Worm (Caenorhabditis elegans) whole organism, L1 larva: ENCODE measurements around the gene lgc-31.
A peak's percentile ranks its signal among the peaks of the same experiment; 100 is the strongest.

Experiments
- C16A3.4 ChIP-seq: fragments of 150-350 bp; optimal IDR thresholded peaks from 2 replicates; lab custom pipeline; 2014; ENCODE audit warnings: missing biosample characterization, missing genetic modification characterization
- C34B4.2 ChIP-seq: sonication (generic microtip); optimal IDR thresholded peaks from 2 replicates; lab custom pipeline; 2017; ENCODE audit warnings: mild to moderate bottlenecking, missing genetic modification characterization, missing compliant biosample characterization
- aha-1 ChIP-seq: fragments of 150-350 bp; optimal IDR thresholded peaks from 2 replicates; lab custom pipeline; 2014; ENCODE audit warnings: missing biosample characterization, missing genetic modification characterization
- aly-2 ChIP-seq: fragments of 150-350 bp; optimal IDR thresholded peaks from 2 replicates; lab custom pipeline; 2014; ENCODE audit warnings: missing biosample characterization, missing genetic modification characterization
- blmp-1 ChIP-seq: fragments of 150-350 bp; optimal IDR thresholded peaks from 2 replicates; lab custom pipeline; 2014; ENCODE audit warnings: missing biosample characterization, missing genetic modification characterization
- ceh-63 ChIP-seq: fragments of 200-800 bp; sonication (Bioruptor generic); optimal IDR thresholded peaks from 2 replicates; lab custom pipeline; 2018; ENCODE audit warnings: mild to moderate bottlenecking, missing genetic modification characterization, missing compliant biosample characterization
- ceh-82 ChIP-seq, 3 experiments: fragments of 150-350 bp in 1 of 3; sonication (generic microtip) in 2 of 3; optimal IDR thresholded peaks; 2 replicates each; lab custom pipeline; 2014 to 2017; ENCODE audit warnings: missing biosample characterization in 3 of 3, missing genetic modification characterization in 3 of 3
- dpl-1 ChIP-seq, 3 experiments: fragments of 150-350 bp in 2 of 3; sonication (generic microtip) in 1 of 3; optimal IDR thresholded peaks; 2 replicates each; lab custom pipeline; 2014 to 2017; ENCODE audit warnings: missing biosample characterization in 3 of 3, missing genetic modification characterization in 3 of 3, missing genetic modification reagents in 3 of 3
- efl-1 ChIP-seq, 4 experiments: fragments of 150-350 bp; optimal IDR thresholded peaks in 3 of 4; peaks in 1 of 4; 1 replicate in 1 of 4; 2 replicates in 3 of 4; lab custom pipeline; 2014; ENCODE audit warnings: missing biosample characterization in 2 of 4, missing genetic modification characterization in 2 of 4, missing genetic modification reagents in 2 of 4
- egl-13 ChIP-seq: sonication (generic microtip); optimal IDR thresholded peaks from 2 replicates; lab custom pipeline; 2016; ENCODE audit warnings: missing genotype, missing genetic modification reagents, missing genetic modification characterization, missing compliant biosample characterization
- egl-27 ChIP-seq, 2 experiments: fragments of 150-350 bp in 1 of 2; sonication (generic microtip); optimal IDR thresholded peaks; 3 replicates each; lab custom pipeline; 2017 to 2018; ENCODE audit warnings: missing biosample characterization in 2 of 2, missing genetic modification characterization in 2 of 2, missing genetic modification reagents in 2 of 2
- elt-2 ChIP-seq: sonication (generic microtip); optimal IDR thresholded peaks from 2 replicates; lab custom pipeline; 2016; ENCODE audit warnings: missing genetic modification characterization, mild to moderate bottlenecking, inconsistent platforms, missing compliant biosample characterization, missing genetic modification reagents
- fos-1 ChIP-seq: fragments of 150-350 bp; optimal IDR thresholded peaks from 2 replicates; lab custom pipeline; 2014; ENCODE audit warnings: missing biosample characterization, missing genetic modification characterization
- grh-1 ChIP-seq: fragments of 200-800 bp; sonication (Bioruptor generic); IDR thresholded peaks from 2 replicates; pipeline ENCODE4 v1.3.6; 2022; ENCODE audit warnings: missing genetic modification reagents, missing genetic modification characterization, missing compliant biosample characterization
- hlh-4 ChIP-seq: sonication (generic microtip); optimal IDR thresholded peaks from 2 replicates; lab custom pipeline; 2016; ENCODE audit warnings: mild to moderate bottlenecking, missing genetic modification characterization, missing compliant biosample characterization
- hpl-2 ChIP-seq: fragments of 150-350 bp; optimal IDR thresholded peaks from 2 replicates; lab custom pipeline; 2014; ENCODE audit warnings: missing biosample characterization, missing genetic modification reagents, missing genetic modification characterization
- isw-1 ChIP-seq: fragments of 200-800 bp; sonication (Bioruptor generic); IDR thresholded peaks from 2 replicates; pipeline ENCODE4 v1.3.6; 2022; ENCODE audit warnings: missing genetic modification characterization, missing compliant biosample characterization
- jun-1 ChIP-seq: fragments of 150-350 bp; optimal IDR thresholded peaks from 2 replicates; lab custom pipeline; 2014; ENCODE audit warnings: missing biosample characterization, missing genetic modification reagents, missing genetic modification characterization
- lin-13 ChIP-seq: fragments of 150-350 bp; optimal IDR thresholded peaks from 2 replicates; lab custom pipeline; 2014; ENCODE audit warnings: missing biosample characterization, missing genetic modification reagents, missing genetic modification characterization
- mab-9 ChIP-seq: fragments of 200-800 bp; sonication (Bioruptor generic); IDR thresholded peaks from 2 replicates; pipeline ENCODE4 v1.3.6; 2022; ENCODE audit warnings: missing genetic modification reagents, missing genetic modification characterization, missing compliant biosample characterization
- mep-1 ChIP-seq: fragments of 150-350 bp; optimal IDR thresholded peaks from 2 replicates; lab custom pipeline; 2014; ENCODE audit warnings: missing biosample characterization, missing genetic modification characterization
- nhr-11 ChIP-seq: fragments of 150-350 bp; optimal IDR thresholded peaks from 2 replicates; lab custom pipeline; 2014; ENCODE audit warnings: missing biosample characterization, missing genetic modification characterization
- nhr-12 ChIP-seq: sonication (generic microtip); optimal IDR thresholded peaks from 2 replicates; lab custom pipeline; 2017; ENCODE audit warnings: missing biosample characterization, missing genetic modification characterization
- nhr-20 ChIP-seq: sonication (generic microtip); optimal IDR thresholded peaks from 2 replicates; lab custom pipeline; 2016; ENCODE audit warnings: mild to moderate bottlenecking, missing genetic modification characterization, missing compliant biosample characterization
- nhr-47 ChIP-seq: sonication (generic microtip); optimal IDR thresholded peaks from 2 replicates; lab custom pipeline; 2016; ENCODE audit warnings: mild to moderate bottlenecking, missing genetic modification characterization, moderate library complexity, missing compliant biosample characterization
- nhr-77 ChIP-seq: fragments of 150-350 bp; optimal IDR thresholded peaks from 2 replicates; lab custom pipeline; 2014; ENCODE audit warnings: missing biosample characterization, missing genetic modification characterization
- nhr-84 ChIP-seq: sonication (generic microtip); optimal IDR thresholded peaks from 2 replicates; lab custom pipeline; 2017; ENCODE audit warnings: missing biosample characterization, missing genetic modification characterization
- nhr-85 ChIP-seq: sonication (generic microtip); peaks from one replicate; lab custom pipeline; 2016; ENCODE audit warnings: missing genetic modification characterization, inconsistent platforms, missing compliant biosample characterization
- pax-3 ChIP-seq: fragments of 200-800 bp; sonication (Bioruptor generic); optimal IDR thresholded peaks from 2 replicates; lab custom pipeline; 2018; ENCODE audit warnings: mild to moderate bottlenecking, missing genetic modification characterization, moderate library complexity, missing compliant biosample characterization
- rnt-1 ChIP-seq: sonication (generic microtip); optimal IDR thresholded peaks from 2 replicates; lab custom pipeline; 2016; ENCODE audit warnings: mild to moderate bottlenecking, missing genetic modification characterization, moderate library complexity, missing compliant biosample characterization
- skn-1 ChIP-seq: fragments of 150-350 bp; optimal IDR thresholded peaks from 2 replicates; lab custom pipeline; 2014; ENCODE audit warnings: missing biosample characterization, missing genetic modification characterization
- snu-23 ChIP-seq: sonication (generic microtip); optimal IDR thresholded peaks from 2 replicates; lab custom pipeline; 2016; ENCODE audit warnings: missing genetic modification characterization, missing compliant biosample characterization
- sptf-1 ChIP-seq: fragments of 150-350 bp; optimal IDR thresholded peaks from 2 replicates; lab custom pipeline; 2014; ENCODE audit warnings: missing biosample characterization, missing genetic modification characterization
- swsn-7 ChIP-seq: sonication (generic microtip); optimal IDR thresholded peaks from 2 replicates; lab custom pipeline; 2016; ENCODE audit warnings: missing genetic modification characterization, missing compliant biosample characterization
- tbx-2 ChIP-seq: sonication (generic microtip); optimal IDR thresholded peaks from 2 replicates; lab custom pipeline; 2016; ENCODE audit warnings: missing genetic modification characterization, missing compliant biosample characterization
- unc-130 ChIP-seq: fragments of 150-350 bp; optimal IDR thresholded peaks from 2 replicates; lab custom pipeline; 2017; ENCODE audit warnings: missing biosample characterization, missing genetic modification characterization, inconsistent platforms
- zag-1 ChIP-seq: fragments of 150-350 bp; optimal IDR thresholded peaks from 2 replicates; lab custom pipeline; 2014; ENCODE audit warnings: missing biosample characterization, missing genetic modification characterization

Gene lgc-31

ce11 chrV:15479825-15480224 lies 42.0 kb downstream of the lgc-31 start:
- no peak for TF ChIP-seq nhr-20 (tag; lab: Kevin White, UChicago)
- no peak for TF ChIP-seq nhr-47 (tag; lab: Kevin White, UChicago)
- TF ChIP-seq ceh-82 (tag; optimal IDR thresholded peaks at IDR 0.05; lab: Kevin White, UChicago), result no peak
- no peak for TF ChIP-seq nhr-77 (tag; lab: Kevin White, UChicago)

ce11 chrV:15479107-15479506 lies 42.7 kb downstream of the lgc-31 start:
- TF ChIP-seq zag-1 (tag; lab: Kevin White, UChicago), result no peak
- TF ChIP-seq nhr-12, result no peak
- TF ChIP-seq dpl-1 (GFP tag; optimal IDR thresholded peaks at IDR 0.05; lab: Kevin White, UChicago), result no peak

- peak; percentile 22 for TF ChIP-seq elt-2 (tag; lab: Kevin White, UChicago)
- no peak for TF ChIP-seq fos-1 (tag; lab: Kevin White, UChicago)
- TF ChIP-seq aly-2, result no peak
These were observed 43.2 kb downstream of the lgc-31 start, which contains the start of gene C06B8.2 for ce11 chrV:15478597-15478996. TSS of gene C06B8.2 (minus strand) at chrV:15478749.

- TF ChIP-seq rnt-1 (tag; lab: Kevin White, UChicago) (no peak), fos-1 (tag; lab: Kevin White, UChicago) (no peak), tbx-2 (tag; lab: Kevin White, UChicago) (no peak), mab-9 (GFP tag; lab: Robert Waterston, UW) (no peak), C34B4.2 (tag; lab: Kevin White, UChicago) (no peak), nhr-84 (tag; lab: Kevin White, UChicago) (no peak), efl-1 (optimal IDR thresholded peaks at IDR 0.05; lab: Kevin White, UChicago) (no peak), efl-1 (GFP tag; optimal IDR thresholded peaks at IDR 0.05 in 1 of 2; lab: Kevin White, UChicago) (no peak), hpl-2 (no peak), dpl-1 (GFP tag; optimal IDR thresholded peaks at IDR 0.05; lab: Kevin White, UChicago) (no peak), blmp-1 (tag; lab: Kevin White, UChicago) (no peak), swsn-7 (no peak), egl-13 (tag; lab: Kevin White, UChicago) (no peak), egl-27 (tag; optimal IDR thresholded peaks at IDR 0.05; lab: Kevin White, UChicago) (no peak), snu-23 (no peak)
These were observed 50.8 kb downstream of the lgc-31 start, which contains the start of gene dpf-1 for ce11 chrV:15471029-15471428. TSS of gene dpf-1 (plus strand) at chrV:15471329.

- TF ChIP-seq nhr-11 (tag; lab: Kevin White, UChicago) (no peak), aha-1 (tag; lab: Kevin White, UChicago) (no peak), ceh-63 (GFP tag; lab: Kevin White, UChicago) (no peak), egl-27 (tag; optimal IDR thresholded peaks at IDR 0.05; lab: Kevin White, UChicago) (no peak), hlh-4 (tag; lab: Kevin White, UChicago) (no peak), pax-3 (tag; lab: Kevin White, UChicago) (no peak), skn-1 (tag; lab: Kevin White, UChicago) (no peak), mep-1 (no peak), ceh-82 (tag; optimal IDR thresholded peaks at IDR 0.05; lab: Kevin White, UChicago) (no peak), lin-13 (GFP tag; lab: Kevin White, UChicago) (no peak), jun-1 (tag; lab: Kevin White, UChicago) (no peak), C16A3.4 (tag; lab: Kevin White, UChicago) (no peak)
These were observed 55.1 kb downstream of the lgc-31 start for ce11 chrV:15466719-15467118.

ce11 chrV:15466017-15466416 lies 55.8 kb downstream of the lgc-31 start:
- TF ChIP-seq nhr-85 (tag; lab: Kevin White, UChicago) (peak; percentile 44), sptf-1 (tag; lab: Kevin White, UChicago) (no peak), grh-1 (GFP tag; lab: Robert Waterston, UW) (no peak), isw-1 (GFP tag; lab: Robert Waterston, UW) (no peak), unc-130 (tag; lab: Kevin White, UChicago) (no peak)
